Worm (Caenorhabditis elegans): Measurements from ENCODE around the gene W04G3.10.

DNA sequence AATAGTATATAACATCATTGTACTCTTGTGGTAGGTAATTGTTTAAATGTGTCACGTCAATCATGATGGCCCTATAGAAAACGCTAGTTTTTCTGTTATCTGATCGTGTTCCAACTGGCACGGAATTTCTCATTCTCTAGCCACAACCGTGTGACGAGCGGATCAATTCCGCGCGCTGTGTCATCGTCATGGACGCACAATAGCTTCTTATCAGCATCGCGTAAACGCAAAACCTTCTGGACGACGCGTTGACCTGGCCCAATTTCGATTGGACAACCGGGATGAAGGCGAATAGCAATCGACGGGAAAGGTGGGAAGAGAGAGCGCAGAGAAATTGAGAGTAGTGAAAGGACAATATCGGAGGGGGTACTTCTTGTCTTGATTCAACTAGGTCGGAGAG lies 21.0 kb downstream of the W04G3.10 start, which contains the start of gene lpr-3:
- TF ChIP-seq elt-1 (tag; optimal IDR thresholded peaks at IDR 0.05) (peak; percentile 62), nhr-11 (tag; optimal IDR thresholded peaks at IDR 0.05) (no peak)

Measured in whole organism, L2 larva.